Fruit fly (Drosophila melanogaster) whole organism, wandering third instar larva: ENCODE data around the gene CG42538.

ENCODE experiments used
- Abd-B ChIP-seq: fragments of >200 bp; optimal IDR thresholded peaks from 2 replicates; lab custom pipeline; 2017; ENCODE audit warnings: missing biosample characterization, missing genetic modification characterization
- CG9705 ChIP-seq: fragments of 200-800 bp; sonication (Bioruptor generic); optimal IDR thresholded peaks from 2 replicates; lab custom pipeline; 2018; ENCODE audit warnings: missing biosample characterization, mild to moderate bottlenecking, missing genetic modification characterization
- CrebA ChIP-seq: fragments of 200-800 bp; sonication (Bioruptor generic); optimal IDR thresholded peaks from 2 replicates; lab custom pipeline; 2016; ENCODE audit warnings: missing biosample characterization, mild to moderate bottlenecking, missing genetic modification characterization, borderline replicate concordance
- Dfd ChIP-seq: fragments of >200 bp; optimal IDR thresholded peaks from 2 replicates; lab custom pipeline; 2017; ENCODE audit warnings: missing biosample characterization, missing genetic modification characterization
- Dif ChIP-seq: fragments of 200-275, 200-300 bp; sonication (Bioruptor generic); optimal IDR thresholded peaks from 2 replicates; lab custom pipeline; 2018; ENCODE audit warnings: missing biosample characterization, missing genetic modification characterization; ENCODE audit not compliant: partially characterized antibody
- GATAd ChIP-seq: sonication (Bioruptor generic); optimal IDR thresholded peaks from 2 replicates; lab custom pipeline; 2016; ENCODE audit warnings: missing biosample characterization, missing genetic modification characterization
- HLH106 ChIP-seq: fragments of 200-800 bp; optimal IDR thresholded peaks from 3 replicates; lab custom pipeline; 2019; ENCODE audit warnings: missing biosample characterization, mild to moderate bottlenecking, missing genetic modification characterization, moderate library complexity
- Hnf4 ChIP-seq: fragments of 200-800 bp; sonication (Bioruptor generic); optimal IDR thresholded peaks from 2 replicates; lab custom pipeline; 2016; ENCODE audit warnings: missing biosample characterization, mild to moderate bottlenecking, missing genetic modification characterization
- Hr78 ChIP-seq: fragments of >200 bp; optimal IDR thresholded peaks from 2 replicates; lab custom pipeline; 2017; ENCODE audit warnings: missing biosample characterization, missing genetic modification characterization
- N ChIP-seq: fragments of >200 bp; optimal IDR thresholded peaks from 2 replicates; lab custom pipeline; 2018; ENCODE audit warnings: missing biosample characterization, missing external identifiers, missing genetic modification characterization
- OdsH ChIP-seq: fragments of 200-800 bp; sonication (Bioruptor generic); optimal IDR thresholded peaks from 2 replicates; lab custom pipeline; 2016; ENCODE audit warnings: missing biosample characterization, mild to moderate bottlenecking, missing genetic modification characterization
- Rel ChIP-seq, 2 experiments: fragments of 200-800 bp; sonication (Bioruptor generic) in 1 of 2; optimal IDR thresholded peaks; 2 replicates in 1 of 2; 3 replicates in 1 of 2; lab custom pipeline; 2016 to 2019; ENCODE audit warnings: mild to moderate bottlenecking in 2 of 2, missing biosample characterization in 2 of 2, missing genetic modification characterization in 2 of 2, moderate library complexity in 1 of 2
- Sp1 ChIP-seq: fragments of 200-800 bp; sonication (Bioruptor generic); optimal IDR thresholded peaks from 3 replicates; lab custom pipeline; 2019; ENCODE audit warnings: missing biosample characterization, mild to moderate bottlenecking, missing genetic modification characterization, moderate library complexity
- Vsx2 ChIP-seq: fragments of 200-300, 225-300 bp; sonication (Bioruptor generic); optimal IDR thresholded peaks from 2 replicates; lab custom pipeline; 2018; ENCODE audit warnings: missing biosample characterization, missing genetic modification characterization; ENCODE audit not compliant: partially characterized antibody
- br ChIP-seq: fragments of 200-800 bp; sonication (Bioruptor generic); optimal IDR thresholded peaks from 2 replicates; lab custom pipeline; 2016; ENCODE audit warnings: missing biosample characterization, missing genetic modification characterization
- dl ChIP-seq, 2 experiments: fragments of 175-275, 200-275 bp in 1 of 2; fragments of 200-275 bp in 1 of 2; sonication (Bioruptor generic); optimal IDR thresholded peaks; lab custom pipeline; 2018; ENCODE audit warnings: mild to moderate bottlenecking in 2 of 2, missing biosample characterization in 2 of 2, missing genetic modification characterization in 2 of 2, moderate library complexity in 2 of 2; ENCODE audit not compliant: partially characterized antibody in 2 of 2, insufficient read depth in 1 of 2
- dmrt93B ChIP-seq: fragments of 200-800 bp; sonication (Bioruptor generic); optimal IDR thresholded peaks from 2 replicates; lab custom pipeline; 2018; ENCODE audit warnings: missing biosample characterization, mild to moderate bottlenecking, missing genetic modification characterization
- dsf ChIP-seq: sonication (Bioruptor generic); optimal IDR thresholded peaks from 2 replicates; lab custom pipeline; 2016; ENCODE audit warnings: missing biosample characterization, missing genetic modification characterization, borderline replicate concordance
- foxo ChIP-seq, 2 experiments: fragments of 200-800 bp; sonication (Bioruptor generic); optimal IDR thresholded peaks; 2 replicates in 1 of 2; 3 replicates in 1 of 2; lab custom pipeline; 2016 to 2017; ENCODE audit warnings: missing biosample characterization in 2 of 2, missing genetic modification characterization in 2 of 2
- fru ChIP-seq: fragments of 200-800 bp; sonication (Bioruptor generic); optimal IDR thresholded peaks from 3 replicates; lab custom pipeline; 2016; ENCODE audit warnings: missing biosample characterization, mild to moderate bottlenecking, missing genetic modification characterization
- h ChIP-seq: fragments of 200-800 bp; sonication (Bioruptor generic); optimal IDR thresholded peaks from 3 replicates; lab custom pipeline; 2016; ENCODE audit warnings: missing biosample characterization, mild to moderate bottlenecking, missing genetic modification characterization
- jim ChIP-seq: fragments of 175-275, 200-325 bp; sonication (Bioruptor generic); optimal IDR thresholded peaks from 2 replicates; lab custom pipeline; 2016; ENCODE audit warnings: missing biosample characterization, mild to moderate bottlenecking, missing genetic modification characterization
- pan ChIP-seq: fragments of >200 bp; optimal IDR thresholded peaks from 2 replicates; lab custom pipeline; 2017
- psq ChIP-seq: fragments of 200-800 bp; sonication (Bioruptor generic); optimal IDR thresholded peaks from 3 replicates; lab custom pipeline; 2017; ENCODE audit warnings: missing biosample characterization, mild to moderate bottlenecking, missing genetic modification characterization, moderate library complexity
- rgr ChIP-seq: fragments of 200-800 bp; sonication (Bioruptor generic); optimal IDR thresholded peaks from 3 replicates; lab custom pipeline; 2016; ENCODE audit warnings: missing biosample characterization, mild to moderate bottlenecking, missing genetic modification characterization
- sage ChIP-seq: fragments of 200-800 bp; sonication (Bioruptor generic); optimal IDR thresholded peaks from 2 replicates; lab custom pipeline; 2016; ENCODE audit warnings: missing biosample characterization, mild to moderate bottlenecking, missing genetic modification characterization
- sv ChIP-seq: fragments of 200-800 bp; sonication (Bioruptor generic); optimal IDR thresholded peaks from 3 replicates; lab custom pipeline; 2016; ENCODE audit warnings: missing biosample characterization, missing genetic modification characterization
- usp ChIP-seq: fragments of >200 bp; optimal IDR thresholded peaks from 2 replicates; lab custom pipeline; 2017; ENCODE audit warnings: missing biosample characterization, missing genetic modification characterization
- woc ChIP-seq: sonication (Bioruptor generic); optimal IDR thresholded peaks from 2 replicates; lab custom pipeline; 2016; ENCODE audit warnings: missing biosample characterization, mild to moderate bottlenecking, missing genetic modification characterization

The CG42538 gene

DNA sequence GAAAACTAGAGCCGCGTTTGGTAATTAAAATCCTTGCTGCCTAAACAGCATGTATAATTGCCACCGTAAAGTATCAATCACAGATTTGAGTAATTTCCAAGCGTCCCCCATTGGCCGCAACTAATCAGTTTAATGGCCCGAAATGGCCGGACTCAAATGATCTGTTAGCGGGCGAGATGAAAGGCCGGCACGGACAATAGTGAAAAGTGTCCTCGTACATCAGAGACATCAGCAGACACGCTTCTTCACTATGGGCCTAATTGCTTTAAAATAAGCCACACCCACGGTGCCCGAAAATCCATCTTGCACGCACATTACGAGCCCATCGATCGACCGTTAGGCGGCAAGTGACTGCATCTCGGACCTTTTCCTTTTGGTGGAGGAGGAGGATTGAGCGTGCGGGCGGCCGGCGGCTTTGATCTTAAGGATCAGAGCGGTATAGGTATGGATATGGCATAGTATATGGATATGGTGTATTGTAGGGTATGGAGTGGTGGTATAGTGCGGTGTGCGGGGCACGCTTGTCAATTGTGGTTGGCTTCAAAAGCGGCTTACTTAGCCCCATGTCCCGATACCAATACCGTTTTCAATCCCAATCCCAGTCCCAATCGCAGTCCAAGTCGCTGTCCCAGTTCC, 21.9 kb upstream of the CG42538 start:
- TF ChIP-seq psq (GFP tag; lab: Kevin White, UChicago) (no peak), usp (GFP tag; lab: Kevin White, UChicago) (no peak), GATAd (no peak), dsf (GFP tag; lab: Kevin White, UChicago) (no peak), Rel (GFP tag; optimal IDR thresholded peaks at IDR 0.05; lab: Kevin White, UChicago) (no peak), Rel (tag; optimal IDR thresholded peaks at IDR 0.05; lab: Kevin White, UChicago) (no peak), OdsH (no peak), Dif (GFP tag; lab: Kevin White, UChicago) (no peak), h (GFP tag; lab: Kevin White, UChicago) (no peak), woc (GFP tag; lab: Kevin White, UChicago) (no peak), Vsx2 (no peak), rgr (GFP tag; lab: Kevin White, UChicago) (no peak), fru (no peak), CG9705 (no peak), Abd-B (GFP tag; lab: Kevin White, UChicago) (no peak), jim (GFP tag; lab: Kevin White, UChicago) (no peak), Sp1 (GFP tag; lab: Kevin White, UChicago) (no peak), pan (lab: Kevin White, UChicago) (no peak), CrebA (no peak), HLH106 (no peak), N (GFP tag; lab: Kevin White, UChicago) (no peak)

DNA sequence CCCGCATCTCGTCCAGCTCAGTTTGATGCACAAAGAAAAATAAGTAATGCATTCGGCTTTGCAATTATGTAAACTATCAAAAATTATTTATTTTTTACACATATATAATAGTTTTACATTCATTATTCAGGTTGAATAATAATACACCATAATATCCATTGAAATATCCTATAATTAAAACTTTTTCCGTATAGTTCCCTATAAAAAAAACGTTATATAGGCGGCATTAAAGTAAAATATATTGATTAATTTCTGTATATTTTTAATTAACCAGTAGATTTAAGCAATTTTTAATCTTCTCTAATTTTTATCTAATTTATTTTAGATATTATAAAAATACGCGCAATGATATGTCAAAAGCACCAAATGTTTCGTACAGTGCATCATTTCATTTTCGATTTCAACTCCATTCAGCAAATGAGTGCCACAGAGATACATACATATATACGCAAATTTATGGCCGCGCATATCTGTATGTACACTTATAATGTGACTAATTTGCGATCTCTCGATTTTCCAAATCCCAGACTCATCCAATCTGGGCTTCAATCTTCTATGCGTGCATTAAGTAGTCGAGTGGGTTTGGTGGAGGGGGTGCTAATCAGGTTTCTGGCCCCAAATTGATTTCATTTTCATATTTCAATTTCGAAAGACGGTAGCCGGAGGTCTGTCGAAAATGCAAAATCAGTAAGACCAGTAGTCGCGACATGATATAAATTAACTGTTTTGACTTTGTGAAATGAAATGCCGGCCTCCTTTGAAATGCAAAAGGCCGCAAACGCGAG, 20.9 kb upstream of the CG42538 start:
- TF ChIP-seq Dfd (GFP tag; lab: Kevin White, UChicago) (peak; percentile 16), Sp1 (GFP tag; lab: Kevin White, UChicago) (peak; percentile 11), HLH106 (peak; percentile 18), usp (GFP tag; lab: Kevin White, UChicago) (no peak), br (GFP tag; lab: Kevin White, UChicago) (no peak)

DNA sequence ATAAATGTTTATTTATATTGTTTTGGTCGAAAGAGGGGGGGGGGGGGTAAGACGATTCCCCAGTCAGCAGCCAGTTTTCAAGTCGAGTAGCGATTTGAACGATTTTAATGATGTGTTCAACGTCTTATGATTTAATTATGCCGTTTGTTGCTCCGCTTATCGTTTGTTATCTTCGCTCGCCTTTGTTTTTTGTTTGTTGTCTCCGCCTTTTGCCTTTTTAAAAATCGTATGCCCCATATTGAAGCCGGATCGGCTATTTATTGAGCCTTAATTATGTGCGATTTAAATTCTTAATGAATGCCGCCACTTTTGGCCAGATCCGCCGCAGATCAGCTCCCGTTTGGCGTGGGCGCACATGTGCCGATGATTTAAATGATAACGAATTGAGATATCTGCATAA, 19.8 kb upstream of the CG42538 start:
- TF ChIP-seq Sp1 (GFP tag; lab: Kevin White, UChicago) (no peak), rgr (GFP tag; lab: Kevin White, UChicago) (no peak), woc (GFP tag; lab: Kevin White, UChicago) (no peak), dsf (GFP tag; lab: Kevin White, UChicago) (no peak), CrebA (no peak)

dm6 chr3L:16015765-16016760, 18.3 kb upstream of the CG42538 start:
- no peak for TF ChIP-seq GATAd
- TF ChIP-seq Sp1 (GFP tag; lab: Kevin White, UChicago): peak; percentile 86
- TF ChIP-seq dsf (GFP tag; lab: Kevin White, UChicago): no peak
- no peak for TF ChIP-seq sv (GFP tag; lab: Kevin White, UChicago)
- TF ChIP-seq dmrt93B: peak; percentile 16
- TF ChIP-seq pan (lab: Kevin White, UChicago): no peak
- TF ChIP-seq woc (GFP tag; lab: Kevin White, UChicago): peak; percentile 18
- TF ChIP-seq psq (GFP tag; lab: Kevin White, UChicago): peak; percentile 84
- TF ChIP-seq dl (GFP tag; optimal IDR thresholded peaks at IDR 0.05; lab: Kevin White, UChicago; ENCODE audit: insufficient read depth in 1 of 2, partially characterized antibody in 2 of 2): no peak
- TF ChIP-seq OdsH: peak; percentile 54
- TF ChIP-seq Hr78 (GFP tag; lab: Kevin White, UChicago): no peak
- TF ChIP-seq N (GFP tag; lab: Kevin White, UChicago): no peak
- TF ChIP-seq Dfd (GFP tag; lab: Kevin White, UChicago): no peak
- TF ChIP-seq sage (GFP tag; lab: Kevin White, UChicago): no peak
- TF ChIP-seq HLH106: peak; percentile 78
- TF ChIP-seq Hnf4 (GFP tag; lab: Kevin White, UChicago): no peak
- peak; percentile 16 for TF ChIP-seq h (GFP tag; lab: Kevin White, UChicago)
- peak in 1 of 2 experiments; percentile 66 for TF ChIP-seq foxo (GFP tag; optimal IDR thresholded peaks at IDR 0.05; lab: Kevin White, UChicago)
- peak; percentile 12 for TF ChIP-seq rgr (GFP tag; lab: Kevin White, UChicago)
- no peak for TF ChIP-seq usp (GFP tag; lab: Kevin White, UChicago)
- peak; percentile 14 for TF ChIP-seq fru
